Worm (Caenorhabditis elegans): Measurements from ENCODE around the gene msp-53.

DNA sequence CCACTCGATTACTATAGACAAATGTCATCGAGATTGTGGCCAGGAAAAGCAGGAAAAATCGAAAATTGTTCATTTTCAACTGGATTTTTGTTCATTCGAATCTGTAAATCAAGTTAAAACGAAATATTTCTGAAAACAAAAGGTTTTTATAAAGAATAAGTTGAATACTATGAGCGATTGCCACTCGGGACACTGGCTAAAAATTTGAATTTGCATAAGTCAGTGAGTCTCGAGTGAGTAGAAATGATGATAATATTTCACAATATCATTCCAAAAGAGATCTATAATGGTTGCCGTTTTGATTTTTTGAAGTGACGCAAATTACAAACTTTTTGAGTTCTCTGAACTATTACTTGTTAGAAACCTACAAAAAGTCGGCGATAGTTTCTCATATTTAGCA is 44.3 kb downstream of the msp-53 start, which contains the start of gene T28H11.8:
- TF ChIP-seq ztf-23 (GFP tag; IDR thresholded peaks at IDR 0.05), result no peak
- no peak for TF ChIP-seq ztf-29 (GFP tag; IDR thresholded peaks at IDR 0.05)
- no peak for TF ChIP-seq klf-2 (GFP tag; conservative IDR thresholded peaks at IDR 0.05)
- no peak for TF ChIP-seq ref-1 (GFP tag; conservative IDR thresholded peaks at IDR 0.05)
- TF ChIP-seq med-1 (GFP tag; optimal IDR thresholded peaks at IDR 0.05; ENCODE audit: insufficient read depth), result no peak
- no peak for TF ChIP-seq flt-1 (GFP tag; IDR thresholded peaks at IDR 0.05)
- no peak for TF ChIP-seq cog-1 (tag; optimal IDR thresholded peaks at IDR 0.05)
- no peak for TF ChIP-seq tab-1 (GFP tag; IDR thresholded peaks at IDR 0.05)
- no peak for TF ChIP-seq T22C8.4 (GFP tag; IDR thresholded peaks at IDR 0.05)

All from whole organism, midembryonic.